Worm (Caenorhabditis elegans) whole organism, young adult: Measurements from ENCODE around the gene sulp-8.

Experiments
- B0019.2 ChIP-seq: fragments of 200-800 bp; sonication (Bioruptor generic); conservative IDR thresholded peaks from 2 replicates; pipeline ENCODE4 v1.3.6; 2022; ENCODE audit warnings: missing genetic modification reagents, missing genetic modification characterization, missing compliant biosample characterization
- Y95B8A.8 ChIP-seq: fragments of 200-800 bp; sonication (Bioruptor generic); IDR thresholded peaks from 2 replicates; pipeline ENCODE4 v1.3.6; 2022; ENCODE audit warnings: missing genetic modification reagents, missing genetic modification characterization, missing compliant biosample characterization
- ZK185.1 ChIP-seq: sonication (generic microtip); optimal IDR thresholded peaks from 2 replicates; lab custom pipeline; 2016; ENCODE audit warnings: mild to moderate bottlenecking, missing genetic modification characterization, missing compliant biosample characterization; ENCODE audit not compliant: poor library complexity, severe bottlenecking
- aptf-3 ChIP-seq: fragments of 200-800 bp; sonication (Bioruptor generic); IDR thresholded peaks from 2 replicates; pipeline ENCODE4 v1.3.6; 2022; ENCODE audit warnings: missing genetic modification characterization, missing compliant biosample characterization
- bed-2 ChIP-seq: fragments of 200-800 bp; sonication (Bioruptor generic); IDR thresholded peaks from 2 replicates; pipeline ENCODE4 v1.3.6; 2022; ENCODE audit warnings: missing genetic modification reagents, missing genetic modification characterization, missing compliant biosample characterization
- dpl-1 ChIP-seq: fragments of 150-350 bp; optimal IDR thresholded peaks from 2 replicates; lab custom pipeline; 2014; ENCODE audit warnings: missing biosample characterization, missing genetic modification reagents, missing genetic modification characterization
- hlh-26 ChIP-seq: fragments of 200-800 bp; sonication (Bioruptor generic); conservative IDR thresholded peaks from 2 replicates; pipeline ENCODE4 v1.3.6; 2022; ENCODE audit warnings: missing genetic modification reagents, missing genetic modification characterization, missing compliant biosample characterization
- lsy-27 ChIP-seq: sonication (generic microtip); optimal IDR thresholded peaks from 2 replicates; lab custom pipeline; 2017; ENCODE audit warnings: missing genetic modification characterization, mild to moderate bottlenecking, missing compliant biosample characterization, antibody characterized with exemption, missing genotype, borderline replicate concordance; ENCODE audit not compliant: insufficient read depth
- nhr-80 ChIP-seq: sonication (generic microtip); optimal IDR thresholded peaks from 2 replicates; lab custom pipeline; 2016; ENCODE audit warnings: missing genetic modification characterization, missing compliant biosample characterization
- somi-1 ChIP-seq: fragments of 200-800 bp; sonication (Bioruptor generic); optimal IDR thresholded peaks from 2 replicates; lab custom pipeline; 2018; ENCODE audit warnings: mild to moderate bottlenecking, missing genetic modification characterization, missing compliant biosample characterization

DNA sequence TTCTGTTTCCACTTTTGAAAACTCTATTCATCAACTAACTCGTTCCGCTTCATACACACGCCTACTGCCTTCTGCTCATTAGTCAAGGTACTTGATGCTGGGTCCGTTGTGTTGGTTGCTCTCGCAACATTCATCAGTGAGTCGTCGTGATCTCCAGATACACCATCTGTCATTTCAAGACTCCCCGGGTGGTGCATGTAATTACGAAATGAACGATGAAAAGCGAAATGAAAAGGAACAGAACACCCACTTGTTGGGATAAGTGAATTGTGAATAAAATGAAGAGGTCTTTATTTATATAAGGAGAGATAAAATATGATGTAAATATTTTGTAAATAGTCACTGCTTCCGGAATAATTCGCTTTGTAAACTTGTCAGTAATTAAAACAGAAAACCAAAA lies 9.5 kb downstream of the sulp-8 start:
- no peak for TF ChIP-seq B0019.2 (GFP tag; lab: Robert Waterston, UW)
- no peak for TF ChIP-seq aptf-3 (GFP tag; lab: Robert Waterston, UW)
- TF ChIP-seq somi-1 (GFP tag; lab: Kevin White, UChicago): no peak
- no peak for TF ChIP-seq Y95B8A.8 (GFP tag; lab: Robert Waterston, UW)
- no peak for TF ChIP-seq bed-2 (GFP tag; lab: Robert Waterston, UW)
- no peak for TF ChIP-seq ZK185.1
- no peak for TF ChIP-seq nhr-80 (tag; lab: Kevin White, UChicago)
- no peak for TF ChIP-seq lsy-27
- no peak for TF ChIP-seq dpl-1 (GFP tag; lab: Kevin White, UChicago)
- TF ChIP-seq hlh-26 (GFP tag; lab: Robert Waterston, UW): no peak
